Worm (Caenorhabditis elegans): Measurements from ENCODE around the gene M57.2.

ce11 chrIV:3496358-3496757, 30.8 kb upstream of the M57.2 start, which contains the start of gene C09G12.17:
- TF ChIP-seq elt-1 (tag; optimal IDR thresholded peaks at IDR 0.05) (no peak), elt-2 (tag; optimal IDR thresholded peaks at IDR 0.05) (no peak), unc-62 (GFP tag; optimal IDR thresholded peaks at IDR 0.05) (no peak), nhr-28 (tag; optimal IDR thresholded peaks at IDR 0.05) (no peak), unc-39 (tag; optimal IDR thresholded peaks at IDR 0.05) (no peak), ceh-9 (tag; optimal IDR thresholded peaks at IDR 0.05) (no peak), pqm-1 (tag; optimal IDR thresholded peaks at IDR 0.05) (no peak), ama-1 (optimal IDR thresholded peaks at IDR 0.05) (no peak), nhr-25 (tag; optimal IDR thresholded peaks at IDR 0.05) (no peak), ZK546.5 (tag; optimal IDR thresholded peaks at IDR 0.05) (no peak), jun-1 (tag; optimal IDR thresholded peaks at IDR 0.05) (no peak), nhr-76 (tag; optimal IDR thresholded peaks at IDR 0.05) (no peak), lsy-12 (tag; optimal IDR thresholded peaks at IDR 0.05) (no peak)

Measured in whole organism, L3 larva.